Worm (Caenorhabditis elegans): ENCODE measurements around the gene srbc-34.

srbc-34 gene

ce11 chrV:20206086-20206485, at the start of gene srbc-34, which contains the start of gene fbxb-59:
Gene srbc-34, plus strand, starts transcription at chrV:20206318.
Gene fbxb-59, minus strand, starts transcription at chrV:20206186.
- TF ChIP-seq tab-1 (GFP tag; IDR thresholded peaks at IDR 0.05) (no peak), ztf-23 (GFP tag; IDR thresholded peaks at IDR 0.05) (no peak), ztf-29 (GFP tag; IDR thresholded peaks at IDR 0.05) (no peak), T22C8.4 (GFP tag; IDR thresholded peaks at IDR 0.05) (no peak), cog-1 (tag; optimal IDR thresholded peaks at IDR 0.05) (no peak), ref-1 (GFP tag; conservative IDR thresholded peaks at IDR 0.05) (no peak), klf-2 (GFP tag; conservative IDR thresholded peaks at IDR 0.05) (no peak), flt-1 (GFP tag; IDR thresholded peaks at IDR 0.05) (no peak), med-1 (GFP tag; optimal IDR thresholded peaks at IDR 0.05; ENCODE audit: insufficient read depth) (no peak)

DNA sequence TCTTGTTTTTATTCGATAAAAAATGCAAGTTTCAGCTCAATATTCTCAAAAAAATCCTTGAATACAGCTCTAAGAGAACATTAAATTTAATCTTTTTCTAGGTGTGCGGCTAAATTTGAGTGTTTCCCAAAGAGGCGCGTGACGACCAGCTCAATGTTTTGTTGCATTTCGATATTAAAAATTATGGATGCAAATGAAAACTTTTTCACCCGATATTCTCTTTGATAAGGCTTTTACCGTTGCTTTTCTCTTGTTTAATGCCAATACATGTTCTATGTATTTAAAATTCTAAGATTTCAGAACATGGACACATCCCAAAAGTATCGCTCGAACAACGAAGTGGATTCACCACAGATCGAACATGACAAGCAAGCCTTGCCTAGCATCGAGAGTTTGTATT, 47.9 kb upstream of the srbc-34 start, which contains the start of gene F19B2.6:
F19B2.6 (plus strand) TSS at position 301 of the 400 bp plus-strand sequence.
- TF ChIP-seq ztf-23 (GFP tag; IDR thresholded peaks at IDR 0.05) (no peak), T22C8.4 (GFP tag; IDR thresholded peaks at IDR 0.05) (no peak), klf-2 (GFP tag; conservative IDR thresholded peaks at IDR 0.05) (no peak), ref-1 (GFP tag; conservative IDR thresholded peaks at IDR 0.05) (no peak), ztf-29 (GFP tag; IDR thresholded peaks at IDR 0.05) (no peak), med-1 (GFP tag; optimal IDR thresholded peaks at IDR 0.05; ENCODE audit: insufficient read depth) (no peak), cog-1 (tag; optimal IDR thresholded peaks at IDR 0.05) (no peak), flt-1 (GFP tag; IDR thresholded peaks at IDR 0.05) (no peak), tab-1 (GFP tag; IDR thresholded peaks at IDR 0.05) (no peak)

DNA sequence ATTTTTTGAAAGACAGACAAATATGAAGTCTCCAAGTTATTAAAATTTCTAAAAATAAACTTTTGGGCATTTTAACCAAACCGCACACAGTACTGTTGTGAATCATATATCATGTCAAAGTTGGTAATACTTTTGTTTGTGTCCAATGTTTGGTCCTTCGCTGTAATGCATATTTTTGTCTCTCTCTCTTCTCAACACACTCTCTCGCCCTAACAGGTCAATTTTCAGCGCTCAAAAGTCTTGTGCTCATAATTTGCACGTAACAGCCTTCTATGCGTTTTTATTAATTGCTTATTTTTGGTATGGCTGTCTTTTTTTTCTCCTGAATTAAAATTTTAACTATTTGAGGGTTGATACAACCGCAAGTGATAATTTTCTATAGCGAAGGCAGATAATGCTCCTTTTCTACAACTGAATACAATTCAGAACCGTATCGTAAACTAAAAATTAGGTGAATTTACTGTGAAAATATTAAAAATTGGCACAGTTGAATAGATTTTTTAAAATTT, 44.3 kb upstream of the srbc-34 start:
- TF ChIP-seq flt-1 (GFP tag; IDR thresholded peaks at IDR 0.05) (no peak), cog-1 (tag; optimal IDR thresholded peaks at IDR 0.05) (no peak), tab-1 (GFP tag; IDR thresholded peaks at IDR 0.05) (no peak), med-1 (GFP tag; optimal IDR thresholded peaks at IDR 0.05; ENCODE audit: insufficient read depth) (no peak), klf-2 (GFP tag; conservative IDR thresholded peaks at IDR 0.05) (no peak), T22C8.4 (GFP tag; IDR thresholded peaks at IDR 0.05) (no peak), ztf-23 (GFP tag; IDR thresholded peaks at IDR 0.05) (no peak), ztf-29 (GFP tag; IDR thresholded peaks at IDR 0.05) (no peak), ref-1 (GFP tag; conservative IDR thresholded peaks at IDR 0.05) (no peak)

DNA sequence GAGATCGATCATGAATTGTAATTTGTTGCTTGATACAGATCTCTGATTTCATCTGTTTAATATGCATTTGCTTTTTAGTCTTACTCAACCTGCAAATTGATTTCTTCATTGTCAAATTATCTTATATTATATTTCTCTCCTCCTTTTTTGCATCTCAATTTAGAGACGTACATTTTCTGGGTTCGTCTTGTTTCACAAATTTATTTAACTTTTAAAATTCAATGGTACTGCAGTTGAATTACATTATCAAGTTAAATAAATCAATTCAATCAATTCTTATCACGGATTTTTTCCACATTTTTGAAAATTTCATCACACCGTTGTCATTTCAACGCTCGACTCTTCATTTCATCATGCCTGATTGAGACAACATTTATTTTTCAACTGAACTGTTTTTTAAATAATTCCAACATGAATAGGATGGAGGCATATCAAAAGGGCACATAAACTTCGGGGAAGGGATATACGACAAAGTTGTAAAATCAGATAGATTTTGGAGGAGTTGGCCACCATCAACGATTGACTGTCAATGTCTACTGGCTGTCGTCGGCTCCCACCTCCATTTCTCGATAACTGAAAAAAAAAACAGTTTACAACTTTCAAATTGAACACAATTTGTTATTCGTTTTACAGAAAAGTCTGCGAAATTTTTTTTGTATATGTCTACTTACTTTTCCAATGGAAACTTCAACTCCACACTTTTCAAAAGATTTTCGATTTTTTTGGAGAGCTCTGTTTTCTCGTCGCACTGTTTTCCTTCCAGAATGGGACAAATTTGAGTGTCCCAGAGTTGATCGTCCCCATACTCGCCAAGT, 43.6 kb upstream of the srbc-34 start:
- TF ChIP-seq med-1 (GFP tag; optimal IDR thresholded peaks at IDR 0.05; ENCODE audit: insufficient read depth): no peak
- TF ChIP-seq tab-1 (GFP tag; IDR thresholded peaks at IDR 0.05): no peak
- TF ChIP-seq ztf-23 (GFP tag; IDR thresholded peaks at IDR 0.05): no peak
- TF ChIP-seq cog-1 (tag; optimal IDR thresholded peaks at IDR 0.05): no peak
- TF ChIP-seq T22C8.4 (GFP tag; IDR thresholded peaks at IDR 0.05): no peak
- TF ChIP-seq ref-1 (GFP tag; conservative IDR thresholded peaks at IDR 0.05): no peak
- no peak for TF ChIP-seq ztf-29 (GFP tag; IDR thresholded peaks at IDR 0.05)

DNA sequence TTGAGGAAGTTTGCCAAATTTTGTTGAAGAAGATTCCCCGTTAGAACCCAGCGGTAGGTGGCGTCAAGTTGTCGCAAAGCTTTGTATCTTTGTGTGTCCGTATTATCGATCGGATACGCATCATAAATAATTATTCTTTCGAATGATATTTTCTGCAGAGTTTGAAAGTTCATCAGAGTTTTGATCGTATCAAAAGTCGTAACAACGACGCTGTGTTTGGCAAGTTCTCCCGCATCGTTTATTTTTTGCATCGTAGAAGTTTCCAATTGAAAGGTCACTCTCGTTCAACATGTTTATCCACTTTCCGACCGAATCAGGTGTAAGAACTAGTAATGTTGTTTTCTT, 43.0 kb upstream of the srbc-34 start:
- TF ChIP-seq ref-1 (GFP tag; conservative IDR thresholded peaks at IDR 0.05): no peak
- no peak for TF ChIP-seq med-1 (GFP tag; optimal IDR thresholded peaks at IDR 0.05; ENCODE audit: insufficient read depth)
- no peak for TF ChIP-seq klf-2 (GFP tag; conservative IDR thresholded peaks at IDR 0.05)
- TF ChIP-seq ztf-23 (GFP tag; IDR thresholded peaks at IDR 0.05): no peak
- no peak for TF ChIP-seq ztf-29 (GFP tag; IDR thresholded peaks at IDR 0.05)
- TF ChIP-seq cog-1 (tag; optimal IDR thresholded peaks at IDR 0.05): no peak
- TF ChIP-seq tab-1 (GFP tag; IDR thresholded peaks at IDR 0.05): no peak
- TF ChIP-seq flt-1 (GFP tag; IDR thresholded peaks at IDR 0.05): no peak
- no peak for TF ChIP-seq T22C8.4 (GFP tag; IDR thresholded peaks at IDR 0.05)

ce11 chrV:20164059-20164892, 41.8 kb upstream of the srbc-34 start, which contains the start of gene F19B2.5:
Gene F19B2.5, minus strand, starts transcription at chrV:20164165.
- TF ChIP-seq tab-1 (GFP tag; IDR thresholded peaks at IDR 0.05): no peak
- TF ChIP-seq med-1 (GFP tag; optimal IDR thresholded peaks at IDR 0.05; ENCODE audit: insufficient read depth): no peak
- TF ChIP-seq ref-1 (GFP tag; conservative IDR thresholded peaks at IDR 0.05): no peak
- no peak for TF ChIP-seq ztf-29 (GFP tag; IDR thresholded peaks at IDR 0.05)
- TF ChIP-seq T22C8.4 (GFP tag; IDR thresholded peaks at IDR 0.05): no peak
- no peak for TF ChIP-seq flt-1 (GFP tag; IDR thresholded peaks at IDR 0.05)
- TF ChIP-seq klf-2 (GFP tag; conservative IDR thresholded peaks at IDR 0.05): no peak
- TF ChIP-seq ztf-23 (GFP tag; IDR thresholded peaks at IDR 0.05): no peak
- no peak for TF ChIP-seq cog-1 (tag; optimal IDR thresholded peaks at IDR 0.05)

- TF ChIP-seq ztf-23 (GFP tag; IDR thresholded peaks at IDR 0.05) (no peak), klf-2 (GFP tag; conservative IDR thresholded peaks at IDR 0.05) (no peak), tab-1 (GFP tag; IDR thresholded peaks at IDR 0.05) (no peak), ref-1 (GFP tag; conservative IDR thresholded peaks at IDR 0.05) (no peak), T22C8.4 (GFP tag; IDR thresholded peaks at IDR 0.05) (no peak), ztf-29 (GFP tag; IDR thresholded peaks at IDR 0.05) (no peak), med-1 (GFP tag; optimal IDR thresholded peaks at IDR 0.05; ENCODE audit: insufficient read depth) (no peak), cog-1 (tag; optimal IDR thresholded peaks at IDR 0.05) (no peak), flt-1 (GFP tag; IDR thresholded peaks at IDR 0.05) (no peak)
Observed at ce11 chrV:20165808-20166207, 40.3 kb upstream of the srbc-34 start.

DNA sequence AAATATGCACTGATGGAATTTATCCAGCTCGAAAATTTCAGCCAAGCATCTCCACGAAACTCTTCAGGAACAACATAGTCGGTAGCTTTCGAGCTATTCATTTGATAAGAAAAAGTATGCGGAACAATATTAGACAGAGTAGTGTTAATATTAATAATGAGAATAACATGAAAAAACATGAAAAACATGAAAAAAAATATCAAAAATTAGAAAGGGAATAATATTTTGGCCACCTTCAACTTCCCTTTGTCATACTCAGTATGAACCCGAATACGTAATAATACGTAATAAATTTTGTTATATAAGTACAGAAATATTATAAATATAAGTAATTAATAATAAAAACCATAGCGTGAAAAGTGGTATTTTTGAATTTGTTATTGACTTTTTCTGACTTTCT, 34.2 kb upstream of the srbc-34 start, which contains the start of gene srw-39:
srw-39 (minus strand) TSS at position 101 of the 400 bp plus-strand sequence.
- TF ChIP-seq flt-1 (GFP tag; IDR thresholded peaks at IDR 0.05) (no peak), T22C8.4 (GFP tag; IDR thresholded peaks at IDR 0.05) (no peak), ref-1 (GFP tag; conservative IDR thresholded peaks at IDR 0.05) (no peak), cog-1 (tag; optimal IDR thresholded peaks at IDR 0.05) (no peak)

ce11 chrV:20182311-20182710, 23.8 kb upstream of the srbc-34 start:
- no peak for TF ChIP-seq T22C8.4 (GFP tag; IDR thresholded peaks at IDR 0.05)
- TF ChIP-seq cog-1 (tag; optimal IDR thresholded peaks at IDR 0.05): no peak
- TF ChIP-seq ztf-29 (GFP tag; IDR thresholded peaks at IDR 0.05): no peak
- TF ChIP-seq ztf-23 (GFP tag; IDR thresholded peaks at IDR 0.05): no peak
- no peak for TF ChIP-seq ref-1 (GFP tag; conservative IDR thresholded peaks at IDR 0.05)
- TF ChIP-seq klf-2 (GFP tag; conservative IDR thresholded peaks at IDR 0.05): no peak
- no peak for TF ChIP-seq med-1 (GFP tag; optimal IDR thresholded peaks at IDR 0.05; ENCODE audit: insufficient read depth)
- no peak for TF ChIP-seq tab-1 (GFP tag; IDR thresholded peaks at IDR 0.05)
- no peak for TF ChIP-seq flt-1 (GFP tag; IDR thresholded peaks at IDR 0.05)
